Fruit fly (Drosophila melanogaster): ENCODE data around the gene CG32669.

The CG32669 gene

dm6 chrX:10845256-10845655 is 375 bp upstream of the CG32669 start:
- no peak for TF ChIP-seq Snoo (tag; optimal IDR thresholded peaks at IDR 0.05)
- TF ChIP-seq CG12605 (GFP tag; IDR thresholded peaks at IDR 0.05), result no peak
- TF ChIP-seq CG8301 (tag; optimal IDR thresholded peaks at IDR 0.05), result no peak
- no peak for TF ChIP-seq Pif1A (GFP tag; optimal IDR thresholded peaks at IDR 0.05)
- no peak for TF ChIP-seq fd96Ca (GFP tag; IDR thresholded peaks at IDR 0.05)
- no peak for TF ChIP-seq Ets98B (GFP tag; IDR thresholded peaks at IDR 0.05)
- TF ChIP-seq CG9948 (tag; optimal IDR thresholded peaks at IDR 0.05), result no peak

DNA sequence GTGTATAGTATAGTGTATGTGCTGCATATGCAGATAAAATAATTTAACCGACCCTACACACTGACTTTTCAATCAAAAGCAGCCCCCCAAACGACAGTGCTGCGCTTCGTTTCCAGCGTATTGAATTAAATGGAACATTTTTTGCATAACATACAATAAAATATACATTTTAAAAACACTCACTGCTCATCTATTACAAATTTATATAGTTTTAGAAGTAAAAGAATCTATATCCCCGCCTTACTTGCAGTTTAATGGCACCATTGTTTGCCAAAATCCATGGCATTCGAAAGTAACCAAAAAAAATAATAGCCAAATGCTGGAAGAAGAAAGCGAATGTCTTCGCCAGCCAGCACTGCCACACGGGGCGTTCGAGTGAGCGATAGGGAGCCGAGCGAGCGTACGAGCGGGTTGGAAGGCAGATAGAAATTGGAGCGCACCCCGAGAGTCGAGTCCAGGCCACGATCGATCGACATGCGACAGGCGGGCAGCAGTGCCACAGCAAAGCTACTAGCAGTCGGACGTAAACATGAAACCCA is 3.1 kb downstream of the CG32669 start, which contains the start of gene CG15209:
TSS of gene CG15209 (plus strand) at position 489 of the 539 bp plus-strand sequence.
- no peak for TF ChIP-seq fd96Ca (GFP tag; IDR thresholded peaks at IDR 0.05)
- 0 out of 3 replicates have a peak, but pooled peaks have one; percentile 9 for TF ChIP-seq CG4496 (GFP tag; IDR thresholded peaks at IDR 0.05)

dm6 chrX:10840892-10841564 is 3.9 kb downstream of the CG32669 start:
- TF ChIP-seq EcR (GFP tag; optimal IDR thresholded peaks at IDR 0.05), result peak; percentile 0
- TF ChIP-seq CG12605 (GFP tag; IDR thresholded peaks at IDR 0.05), result no peak

dm6 chrX:10838962-10839361 is 5.9 kb downstream of the CG32669 start, which contains the start of gene CG15210:
Gene CG15210, plus strand, starts transcription at chrX:10839230.
- no peak for TF ChIP-seq CG17806 (tag; optimal IDR thresholded peaks at IDR 0.05)
- TF ChIP-seq EcR (GFP tag; optimal IDR thresholded peaks at IDR 0.05), result no peak
- no peak for TF ChIP-seq CG14655 (GFP tag; optimal IDR thresholded peaks at IDR 0.05)

- TF ChIP-seq Snoo (tag; optimal IDR thresholded peaks at IDR 0.05) (no peak), Ets98B (GFP tag; IDR thresholded peaks at IDR 0.05) (no peak), D1 (tag; optimal IDR thresholded peaks at IDR 0.05) (no peak), CG9948 (tag; optimal IDR thresholded peaks at IDR 0.05) (no peak), CG15710 (tag; optimal IDR thresholded peaks at IDR 0.05) (no peak), Pif1B (GFP tag; optimal IDR thresholded peaks at IDR 0.05) (no peak), CG17806 (tag; optimal IDR thresholded peaks at IDR 0.05) (no peak), CG10348 (GFP tag; IDR thresholded peaks at IDR 0.05) (no peak)
These were observed 9.2 kb downstream of the CG32669 start for dm6 chrX:10835631-10836030.

DNA sequence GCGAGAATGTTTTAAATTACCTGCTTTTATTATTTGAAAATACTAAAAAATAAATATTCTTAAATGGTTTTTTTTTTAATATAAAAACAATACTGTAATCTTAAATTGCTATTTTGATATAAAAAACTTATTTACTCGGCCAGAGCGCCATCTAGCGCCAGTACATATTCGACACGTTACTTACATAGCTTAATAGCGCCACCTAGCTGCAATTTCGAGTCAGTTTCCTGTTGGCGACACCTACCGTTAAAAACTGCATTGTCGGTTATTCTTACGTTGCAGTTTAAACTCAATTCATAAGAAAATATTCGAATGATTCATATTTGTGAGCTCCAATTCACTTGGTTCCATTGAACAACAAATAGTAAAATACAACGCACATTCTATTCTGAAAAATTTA is 12.5 kb downstream of the CG32669 start:
- peak; percentile 6 for TF ChIP-seq CG17806 (tag; optimal IDR thresholded peaks at IDR 0.05)
- peak; percentile 73 for TF ChIP-seq D1 (tag; optimal IDR thresholded peaks at IDR 0.05)
- no peak for TF ChIP-seq CG12605 (GFP tag; IDR thresholded peaks at IDR 0.05)
- TF ChIP-seq Snoo (tag; optimal IDR thresholded peaks at IDR 0.05), result peak; percentile 36
- no peak for TF ChIP-seq CG14655 (GFP tag; optimal IDR thresholded peaks at IDR 0.05)

DNA sequence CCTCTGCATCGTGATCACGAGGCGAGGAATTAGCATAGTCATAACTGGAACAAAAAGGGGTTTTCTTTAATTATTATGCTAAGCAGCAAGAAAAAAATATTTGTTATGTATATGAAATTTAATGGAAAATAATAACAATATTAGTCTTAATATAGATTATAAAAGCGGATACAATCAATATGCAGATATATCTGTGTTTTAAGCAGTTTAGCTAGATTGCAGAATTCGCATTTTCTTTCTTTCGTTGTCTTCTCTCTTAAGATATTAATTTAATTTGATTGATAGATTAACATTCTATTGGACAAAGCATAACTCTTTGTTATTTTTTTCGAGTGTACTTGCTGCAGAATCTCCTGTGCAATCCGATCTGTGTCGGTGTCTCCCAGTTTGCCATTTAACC is 17.6 kb downstream of the CG32669 start:
- TF ChIP-seq CG8159 (tag; optimal IDR thresholded peaks at IDR 0.05) (peak; percentile 60), fd96Ca (GFP tag; IDR thresholded peaks at IDR 0.05) (no peak), rn (GFP tag; IDR thresholded peaks at IDR 0.05) (no peak), CG17806 (tag; optimal IDR thresholded peaks at IDR 0.05) (peak; percentile 15), CG15710 (tag; optimal IDR thresholded peaks at IDR 0.05) (peak; percentile 16), CG34367 (tag; optimal IDR thresholded peaks at IDR 0.05) (peak; percentile 2), CG13204 (GFP tag; optimal IDR thresholded peaks at IDR 0.05) (no peak), Snoo (tag; optimal IDR thresholded peaks at IDR 0.05) (no peak), CG9948 (tag; optimal IDR thresholded peaks at IDR 0.05) (peak; percentile 30)

DNA sequence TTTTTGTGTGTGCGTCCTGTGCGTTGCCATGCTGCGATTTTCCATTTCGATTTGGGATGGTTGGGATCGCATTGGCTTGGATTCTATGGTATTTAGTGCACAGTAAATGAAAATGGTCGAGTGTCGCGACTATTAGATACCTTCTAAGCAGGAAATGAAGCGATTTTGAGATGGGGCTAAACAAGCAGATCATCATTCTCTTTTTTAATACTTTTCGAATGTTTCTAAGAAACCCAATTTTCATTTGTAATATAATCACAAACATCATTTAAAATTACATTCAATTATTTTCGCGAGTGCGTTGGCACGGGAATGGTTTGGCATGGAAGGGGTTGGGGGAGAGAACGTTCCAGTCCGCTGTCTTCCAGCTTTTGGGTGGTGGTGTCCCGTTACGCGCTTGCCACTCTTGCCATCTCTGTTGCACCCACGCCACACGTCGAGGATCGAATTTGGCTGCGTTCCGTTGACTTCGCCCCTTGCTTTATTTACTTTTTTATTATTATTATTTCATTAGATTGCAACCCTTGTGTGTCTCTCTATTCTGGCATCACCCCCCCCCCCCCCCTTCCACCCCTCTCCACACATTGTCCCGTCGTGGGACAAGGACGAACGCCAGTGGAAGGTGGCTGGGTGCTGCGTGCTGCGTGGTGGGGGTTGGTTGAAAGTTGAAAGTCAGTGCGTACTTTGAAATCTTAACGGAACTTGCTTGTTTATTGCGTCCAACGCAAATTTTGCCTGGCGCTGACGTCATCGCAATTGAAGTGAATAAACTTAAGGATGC is 19.3 kb downstream of the CG32669 start:
- no peak for TF ChIP-seq CG14655 (GFP tag; optimal IDR thresholded peaks at IDR 0.05)
- TF ChIP-seq Pif1A (GFP tag; optimal IDR thresholded peaks at IDR 0.05), result no peak
- TF ChIP-seq CG12605 (GFP tag; IDR thresholded peaks at IDR 0.05), result no peak
- no peak for TF ChIP-seq D1 (tag; optimal IDR thresholded peaks at IDR 0.05)
- TF ChIP-seq rn (GFP tag; IDR thresholded peaks at IDR 0.05), result no peak
- TF ChIP-seq CG13204 (GFP tag; optimal IDR thresholded peaks at IDR 0.05), result no peak
- no peak for TF ChIP-seq EcR (GFP tag; optimal IDR thresholded peaks at IDR 0.05)
- no peak for TF ChIP-seq fd96Ca (GFP tag; IDR thresholded peaks at IDR 0.05)
- no peak for TF ChIP-seq CG32121 (GFP tag; IDR thresholded peaks at IDR 0.05)
- no peak for TF ChIP-seq gl (tag; optimal IDR thresholded peaks at IDR 0.05)
- TF ChIP-seq CG10348 (GFP tag; IDR thresholded peaks at IDR 0.05), result no peak
- TF ChIP-seq CG15710 (tag; optimal IDR thresholded peaks at IDR 0.05), result no peak
- no peak for TF ChIP-seq CG8301 (tag; optimal IDR thresholded peaks at IDR 0.05)
- TF ChIP-seq CG9948 (tag; optimal IDR thresholded peaks at IDR 0.05), result no peak
- no peak for TF ChIP-seq Pif1B (GFP tag; optimal IDR thresholded peaks at IDR 0.05)
- no peak for TF ChIP-seq Ets98B (GFP tag; IDR thresholded peaks at IDR 0.05)
- TF ChIP-seq Snoo (tag; optimal IDR thresholded peaks at IDR 0.05), result no peak
- no peak for TF ChIP-seq CG17806 (tag; optimal IDR thresholded peaks at IDR 0.05)
- no peak for TF ChIP-seq CG34367 (tag; optimal IDR thresholded peaks at IDR 0.05)
